Fruit fly (Drosophila melanogaster): ENCODE data around the gene CG9117.

Gene CG9117

DNA sequence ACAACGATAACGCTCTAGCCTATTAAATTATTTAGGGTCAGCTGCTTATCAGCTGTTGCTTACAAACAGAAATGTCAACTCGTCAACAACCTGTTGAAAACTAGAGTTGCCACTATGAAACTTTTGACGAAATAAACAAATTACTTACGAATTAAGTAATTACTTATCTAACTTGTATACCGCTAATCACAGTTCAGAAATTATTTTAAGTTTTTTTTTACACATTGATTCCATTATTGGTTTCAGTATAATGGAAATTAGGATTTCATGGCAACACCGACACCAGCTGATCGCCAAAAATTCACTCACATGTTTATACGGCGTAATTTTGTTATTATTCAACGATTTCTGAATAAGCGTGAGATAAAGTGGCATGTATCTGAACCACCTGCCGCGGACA is at the start of gene CG9117, which contains the start of gene CG31643:
Gene CG9117, minus strand, starts transcription at position 73 of the 400 bp plus-strand sequence.
Gene CG31643, plus strand, starts transcription at position 288 of the 400 bp plus-strand sequence.
- TF ChIP-seq noc (tag; optimal IDR thresholded peaks at IDR 0.05): peak; percentile 76

DNA sequence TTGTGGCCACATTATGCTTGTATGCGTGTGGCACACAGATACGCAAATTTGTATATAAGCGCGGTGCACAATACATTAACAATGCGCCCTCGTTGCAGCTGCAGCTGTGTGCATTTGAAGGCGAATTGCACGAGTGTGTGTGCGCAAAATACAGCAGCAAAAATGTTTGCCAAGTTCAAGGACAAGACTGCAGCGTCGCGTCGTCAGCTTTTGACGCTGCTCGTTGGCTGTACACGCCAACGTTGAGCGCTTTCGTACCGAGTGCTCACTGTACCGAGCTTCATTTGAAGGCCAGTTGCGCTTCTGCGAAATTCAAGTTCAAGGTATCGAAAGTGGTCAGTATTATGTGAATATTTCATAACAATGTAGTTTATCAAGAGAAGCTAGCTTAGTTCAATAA is 49.1 kb upstream of the CG9117 start:
- no peak for TF ChIP-seq noc (tag; optimal IDR thresholded peaks at IDR 0.05)

- peak; percentile 58 for TF ChIP-seq noc (tag; optimal IDR thresholded peaks at IDR 0.05)
Observed at dm6 chr2L:6085733-6086317, 48.1 kb upstream of the CG9117 start.

- TF ChIP-seq noc (tag; optimal IDR thresholded peaks at IDR 0.05): no peak
Observed at dm6 chr2L:6084694-6085093, 47.0 kb upstream of the CG9117 start.

DNA sequence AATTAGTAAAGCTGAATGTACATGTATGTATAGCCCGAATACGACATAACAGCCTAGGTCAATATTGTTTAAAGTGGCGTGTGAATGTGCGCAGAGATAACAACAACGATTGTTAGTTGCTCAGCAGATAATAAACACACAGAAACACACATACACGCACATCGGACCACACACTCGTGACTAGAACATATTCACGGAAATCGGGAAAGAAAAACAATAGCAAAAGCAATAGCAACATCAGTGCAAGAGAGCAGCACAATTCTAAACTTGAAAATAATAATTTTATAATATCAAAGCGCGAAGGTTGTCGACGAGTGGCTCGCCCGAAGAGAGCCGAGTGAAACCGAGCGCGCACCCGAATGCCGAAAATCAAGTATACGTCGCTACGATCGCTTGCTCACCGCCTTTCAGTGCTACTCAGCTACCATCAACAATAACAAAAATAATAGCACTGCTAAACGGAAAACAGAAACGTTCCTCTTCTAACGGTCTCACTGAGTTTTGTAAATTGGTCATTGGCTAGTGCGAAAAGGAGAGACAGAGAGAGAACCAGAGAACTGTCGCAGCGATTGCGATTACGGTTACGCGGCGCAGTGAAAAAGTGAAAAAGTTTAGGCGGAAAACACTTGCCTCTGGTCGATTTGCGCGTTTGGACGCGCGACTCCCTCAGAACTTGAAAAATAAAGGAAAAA is 45.4 kb upstream of the CG9117 start:
- peak; percentile 54 for TF ChIP-seq noc (tag; optimal IDR thresholded peaks at IDR 0.05)

- no peak for TF ChIP-seq noc (tag; optimal IDR thresholded peaks at IDR 0.05)
Observed at dm6 chr2L:6082157-6082645, 44.5 kb upstream of the CG9117 start, which contains the start of gene Kr-h1. TSS of gene Kr-h1 (plus strand) at chr2L:6082603.

- no peak for TF ChIP-seq noc (tag; optimal IDR thresholded peaks at IDR 0.05)
Observed at dm6 chr2L:6081134-6081832, 43.6 kb upstream of the CG9117 start.

- no peak for TF ChIP-seq noc (tag; optimal IDR thresholded peaks at IDR 0.05)
Observed at dm6 chr2L:6080329-6080728, 42.6 kb upstream of the CG9117 start.

dm6 chr2L:6078757-6079351 is 41.2 kb upstream of the CG9117 start:
- TF ChIP-seq noc (tag; optimal IDR thresholded peaks at IDR 0.05): no peak

DNA sequence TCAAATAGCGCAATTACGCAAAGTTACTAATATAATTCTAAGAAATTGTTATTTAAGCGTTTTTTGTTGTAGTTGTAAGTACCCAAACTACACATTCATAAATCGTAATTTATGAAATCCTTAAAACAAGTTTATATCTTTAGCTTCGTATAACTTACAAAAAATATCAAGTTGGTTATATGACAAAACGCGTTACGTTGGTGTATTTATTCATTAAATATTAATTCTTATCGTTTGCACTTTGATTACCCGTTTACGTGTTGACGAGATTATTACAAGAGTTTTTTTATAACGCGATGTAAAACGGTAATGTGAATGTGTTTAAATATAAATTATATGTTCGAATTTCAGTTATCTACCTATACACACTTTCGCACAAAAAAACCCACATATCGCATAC is 39.9 kb upstream of the CG9117 start:
- TF ChIP-seq noc (tag; optimal IDR thresholded peaks at IDR 0.05): no peak

- TF ChIP-seq noc (tag; optimal IDR thresholded peaks at IDR 0.05): no peak
Observed at dm6 chr2L:6076829-6077364, 39.2 kb upstream of the CG9117 start.

DNA sequence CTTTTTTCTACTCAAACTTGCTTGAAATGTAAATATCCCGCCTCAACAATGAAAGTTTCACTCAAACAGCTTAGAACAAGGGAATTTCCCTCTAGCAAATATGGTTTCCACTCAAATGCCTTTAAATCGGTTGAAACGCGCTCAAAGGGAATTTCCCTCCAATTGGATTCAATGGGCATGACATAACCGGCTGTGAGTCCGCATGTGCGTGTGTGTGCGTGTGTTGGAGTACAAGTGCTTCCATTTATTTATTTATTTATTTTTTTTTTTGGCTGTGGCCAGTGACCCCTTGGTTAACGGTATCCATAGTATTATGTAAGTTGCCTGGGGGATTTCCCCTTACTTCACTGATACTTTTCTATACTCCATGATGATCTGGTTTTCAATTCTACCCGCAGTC is 38.4 kb upstream of the CG9117 start:
- no peak for TF ChIP-seq noc (tag; optimal IDR thresholded peaks at IDR 0.05)

DNA sequence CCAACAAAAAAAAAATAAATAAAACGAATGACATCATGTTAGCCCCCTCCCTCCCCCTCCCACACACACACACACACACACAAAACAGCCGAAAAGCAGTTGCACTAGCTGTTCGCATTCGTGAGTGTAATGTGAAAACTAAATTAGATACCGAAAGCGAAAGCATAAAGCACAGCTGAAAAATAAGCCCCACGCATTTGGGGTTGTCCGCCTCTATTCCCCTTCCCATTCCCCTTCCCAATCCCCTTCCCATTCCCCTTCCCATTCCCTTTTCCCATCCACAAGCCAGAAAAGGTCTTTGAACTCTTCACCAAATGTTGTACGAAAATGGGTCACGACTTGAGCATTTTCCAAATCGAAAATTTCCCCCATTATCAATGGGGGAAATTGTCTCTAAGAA is 37.6 kb upstream of the CG9117 start:
- TF ChIP-seq noc (tag; optimal IDR thresholded peaks at IDR 0.05): no peak

DNA sequence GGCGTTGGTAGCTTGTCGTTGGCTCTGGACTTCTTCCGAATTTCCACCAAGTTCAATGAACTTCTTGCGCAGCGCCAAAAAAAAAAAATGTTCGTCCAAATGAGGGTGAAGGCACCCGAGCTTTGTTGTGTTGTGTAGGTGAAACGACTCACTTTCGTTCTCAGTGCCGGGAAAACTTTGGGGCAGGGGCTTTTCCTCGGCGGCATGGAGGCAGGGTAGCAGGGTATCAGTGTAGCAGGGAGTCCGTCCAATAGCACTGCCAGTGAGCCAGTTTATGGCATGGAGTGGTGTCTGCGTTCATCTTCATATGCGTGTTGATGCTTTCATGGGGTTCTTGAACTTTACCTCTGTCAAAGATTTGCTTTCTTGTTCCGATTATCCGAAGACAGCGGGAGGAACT is 36.6 kb upstream of the CG9117 start:
- TF ChIP-seq noc (tag; optimal IDR thresholded peaks at IDR 0.05): no peak

dm6 chr2L:6073894-6074293 is 36.2 kb upstream of the CG9117 start:
- no peak for TF ChIP-seq noc (tag; optimal IDR thresholded peaks at IDR 0.05)

- no peak for TF ChIP-seq noc (tag; optimal IDR thresholded peaks at IDR 0.05)
Observed at dm6 chr2L:6072124-6072523, 34.4 kb upstream of the CG9117 start.
